Fruit fly (Drosophila melanogaster) whole organism, embryonic: ENCODE measurements around the gene Ptp69D.

Experiments
- Awh ChIP-seq: fragments of 200-800 bp; sonication (Bioruptor generic); IDR thresholded peaks from 2 replicates; pipeline ENCODE4, ENCODE4 v1.3.6; 2022; ENCODE audit warnings: missing biosample characterization, missing genetic modification characterization
- B-H2 ChIP-seq: fragments of 200-800 bp; sonication (Bioruptor generic); optimal IDR thresholded peaks from 2 replicates; lab custom pipeline; 2018; ENCODE audit warnings: missing biosample characterization, mild to moderate bottlenecking, missing genetic modification characterization
- CG10979 ChIP-seq: fragments of 200-800 bp; sonication (Bioruptor generic); optimal IDR thresholded peaks from 2 replicates; lab custom pipeline; 2018; ENCODE audit warnings: missing biosample characterization, mild to moderate bottlenecking, missing genetic modification characterization, moderate library complexity
- CG11085 ChIP-seq: fragments of 200-800 bp; sonication (Bioruptor generic); IDR thresholded peaks from 2 replicates; pipeline ENCODE4 v1.3.6; 2022; ENCODE audit warnings: missing biosample characterization, missing genetic modification characterization
- CG11456 ChIP-seq: fragments of 200-800 bp; sonication (Bioruptor generic); IDR thresholded peaks from 3 replicates; pipeline ENCODE4 v1.3.6; 2022; ENCODE audit warnings: missing biosample characterization, missing genetic modification characterization
- CG11695 ChIP-seq: fragments of 200-800 bp; sonication (Bioruptor generic); IDR thresholded peaks from 3 replicates; pipeline ENCODE4 v1.3.6; 2022; ENCODE audit warnings: missing biosample characterization, missing genetic modification characterization
- CG11723 ChIP-seq: fragments of 200-800 bp; sonication (Bioruptor generic); optimal IDR thresholded peaks from 2 replicates; lab custom pipeline; 2017; ENCODE audit warnings: missing biosample characterization, mild to moderate bottlenecking, missing genetic modification characterization
- CG12391 ChIP-seq: fragments of 200-800 bp; sonication (Bioruptor generic); optimal IDR thresholded peaks from 3 replicates; lab custom pipeline; 2018; ENCODE audit warnings: missing biosample characterization, mild to moderate bottlenecking, missing genetic modification characterization, moderate library complexity
- CG14014 ChIP-seq: fragments of 200-800 bp; sonication (Bioruptor generic); IDR thresholded peaks from 2 replicates; pipeline ENCODE4 v1.3.6; 2022; ENCODE audit warnings: missing biosample characterization, missing genetic modification characterization
- CG14050 ChIP-seq: fragments of 200-800 bp; sonication (Bioruptor generic); IDR thresholded peaks from 3 replicates; pipeline ENCODE4 v1.3.6; 2022; ENCODE audit warnings: missing biosample characterization, missing genetic modification characterization
- CG17802 ChIP-seq: fragments of 200-800 bp; sonication (Bioruptor generic); optimal IDR thresholded peaks from 2 replicates; lab custom pipeline; 2018; ENCODE audit warnings: missing biosample characterization, mild to moderate bottlenecking, missing genetic modification characterization, moderate library complexity
- CG2116 ChIP-seq: fragments of 200-800 bp; sonication (Bioruptor generic); optimal IDR thresholded peaks from 3 replicates; lab custom pipeline; 2018; ENCODE audit warnings: missing biosample characterization, mild to moderate bottlenecking, missing genetic modification characterization
- CG32532 ChIP-seq: fragments of 200-800 bp; sonication (Bioruptor generic); IDR thresholded peaks from 2 replicates; pipeline ENCODE4 v1.3.6; 2022; ENCODE audit warnings: missing biosample characterization, missing genetic modification characterization
- CG4282 ChIP-seq: fragments of 200-800 bp; sonication (Bioruptor generic); optimal IDR thresholded peaks from 2 replicates; lab custom pipeline; 2016; ENCODE audit warnings: missing biosample characterization, missing genetic modification characterization
- CG6654 ChIP-seq: fragments of 200-800 bp; sonication (Bioruptor generic); optimal IDR thresholded peaks from 2 replicates; lab custom pipeline; 2017; ENCODE audit warnings: missing biosample characterization, mild to moderate bottlenecking, missing genetic modification characterization
- CG6854 ChIP-seq: fragments of 200-800 bp; sonication (Bioruptor generic); optimal IDR thresholded peaks from 3 replicates; lab custom pipeline; 2017; ENCODE audit warnings: missing biosample characterization, mild to moderate bottlenecking, missing genetic modification characterization
- CG7357 ChIP-seq: fragments of 200-800 bp; sonication (Bioruptor generic); IDR thresholded peaks from 3 replicates; pipeline ENCODE4 v1.3.6; 2022; ENCODE audit warnings: missing biosample characterization, missing genetic modification characterization
- CG8281 ChIP-seq: fragments of 200-800 bp; sonication (Bioruptor generic); optimal IDR thresholded peaks from 2 replicates; lab custom pipeline; 2018; ENCODE audit warnings: missing biosample characterization, mild to moderate bottlenecking, missing genetic modification characterization, moderate library complexity
- CG9215 ChIP-seq: fragments of 200-800 bp; sonication (Bioruptor generic); IDR thresholded peaks from 2 replicates; pipeline ENCODE4 v1.3.6; 2022; ENCODE audit warnings: missing biosample characterization, missing genetic modification characterization
- Chrac-16 ChIP-seq: fragments of 200-800 bp; sonication (Bioruptor generic); optimal IDR thresholded peaks from 3 replicates; lab custom pipeline; 2016; ENCODE audit warnings: missing biosample characterization, missing genetic modification characterization
- D19A ChIP-seq: fragments of 200-800 bp; optimal IDR thresholded peaks from 3 replicates; lab custom pipeline; 2019; ENCODE audit warnings: missing biosample characterization, mild to moderate bottlenecking, missing genetic modification characterization, moderate library complexity
- Dek ChIP-seq: fragments of 200-800 bp; sonication (Bioruptor generic); optimal IDR thresholded peaks from 3 replicates; lab custom pipeline; 2019; ENCODE audit warnings: missing biosample characterization, mild to moderate bottlenecking, missing genetic modification characterization, moderate library complexity
- Doc3 ChIP-seq: fragments of 200-800 bp; sonication (Bioruptor generic); IDR thresholded peaks from 3 replicates; pipeline ENCODE4 v1.3.6; 2022; ENCODE audit warnings: missing biosample characterization, missing genetic modification characterization; ENCODE audit not compliant: partially characterized antibody
- H15 ChIP-seq: fragments of 200-800 bp; sonication (Bioruptor generic); IDR thresholded peaks from 3 replicates; pipeline ENCODE4 v1.3.6; 2022; ENCODE audit warnings: missing biosample characterization, missing genetic modification characterization
- HLH4C ChIP-seq: fragments of 200-800 bp; sonication (Bioruptor generic); IDR thresholded peaks from 3 replicates; pipeline ENCODE4 v1.3.6; 2022; ENCODE audit warnings: missing biosample characterization, missing genetic modification characterization; ENCODE audit not compliant: partially characterized antibody
- HLHmδ ChIP-seq: fragments of 200-800 bp; sonication (Bioruptor generic); optimal IDR thresholded peaks from 2 replicates; lab custom pipeline; 2018; ENCODE audit warnings: missing biosample characterization, mild to moderate bottlenecking, missing genetic modification characterization, moderate library complexity
- HmgD ChIP-seq: fragments of 200-800 bp; sonication (Bioruptor generic); optimal IDR thresholded peaks from 3 replicates; lab custom pipeline; 2016; ENCODE audit warnings: missing biosample characterization, missing genetic modification characterization
- Hr78 ChIP-seq, 2 experiments: fragments of 200-800 bp in 1 of 2; fragments of >200 bp in 1 of 2; sonication (Bioruptor generic) in 1 of 2; optimal IDR thresholded peaks; 2 replicates each; lab custom pipeline; 2017 to 2019; ENCODE audit warnings: missing biosample characterization in 2 of 2, missing genetic modification characterization in 2 of 2, mild to moderate bottlenecking in 1 of 2, moderate library complexity in 1 of 2
- Hsf ChIP-seq: fragments of 200-800 bp; sonication (Bioruptor generic); optimal IDR thresholded peaks from 3 replicates; lab custom pipeline; 2016; ENCODE audit warnings: missing biosample characterization, missing genetic modification characterization
- Meics ChIP-seq: fragments of 200-800 bp; sonication (Bioruptor generic); optimal IDR thresholded peaks from 2 replicates; lab custom pipeline; 2017; ENCODE audit warnings: missing biosample characterization, mild to moderate bottlenecking, missing genetic modification characterization
- Poxn ChIP-seq: fragments of 200-800 bp; sonication (Bioruptor generic); IDR thresholded peaks from 2 replicates; pipeline ENCODE4 v1.3.6; 2022; ENCODE audit warnings: missing biosample characterization, missing genetic modification characterization
- Sox100B ChIP-seq: fragments of 200-800 bp; sonication (Bioruptor generic); optimal IDR thresholded peaks from 3 replicates; lab custom pipeline; 2018; ENCODE audit warnings: missing biosample characterization, mild to moderate bottlenecking, missing genetic modification characterization
- Usf ChIP-seq: fragments of 200-800 bp; sonication (Bioruptor generic); optimal IDR thresholded peaks from 2 replicates; lab custom pipeline; 2017; ENCODE audit warnings: missing genotype, missing biosample characterization, missing genetic modification characterization
- Xbp1 ChIP-seq: fragments of 200-800 bp; sonication (Bioruptor generic); optimal IDR thresholded peaks from 3 replicates; lab custom pipeline; 2016; ENCODE audit warnings: missing biosample characterization, mild to moderate bottlenecking, missing genetic modification characterization
- az2 ChIP-seq: fragments of 200-800 bp; sonication (Bioruptor generic); optimal IDR thresholded peaks from 3 replicates; lab custom pipeline; 2016; ENCODE audit warnings: missing biosample characterization, missing genetic modification characterization
- corto ChIP-seq: fragments of 200-800 bp; sonication (Bioruptor generic); optimal IDR thresholded peaks from 2 replicates; lab custom pipeline; 2016; ENCODE audit warnings: missing biosample characterization, mild to moderate bottlenecking, missing genetic modification characterization, moderate library complexity
- croc ChIP-seq: fragments of 200-800 bp; sonication (Bioruptor generic); conservative IDR thresholded peaks from 3 replicates; pipeline ENCODE4 v1.3.6; 2022; ENCODE audit warnings: missing biosample characterization, missing genetic modification characterization
- cwo ChIP-seq: fragments of 200-800 bp; sonication (Bioruptor generic); optimal IDR thresholded peaks from 3 replicates; lab custom pipeline; 2017; ENCODE audit warnings: missing biosample characterization, missing genetic modification characterization, mild to moderate bottlenecking, moderate library complexity, missing genetic modification reagents
- dm ChIP-seq: fragments of 200-800 bp; sonication (Bioruptor generic); optimal IDR thresholded peaks from 3 replicates; lab custom pipeline; 2016; ENCODE audit warnings: missing biosample characterization, missing genetic modification characterization
- exex ChIP-seq: fragments of 200-800 bp; sonication (Bioruptor generic); optimal IDR thresholded peaks from 4 replicates; lab custom pipeline; 2018; ENCODE audit warnings: missing biosample characterization, mild to moderate bottlenecking, missing genetic modification characterization, moderate library complexity
- gfzf ChIP-seq: fragments of 200-800 bp; sonication (Bioruptor generic); optimal IDR thresholded peaks from 2 replicates; lab custom pipeline; 2016; ENCODE audit warnings: missing biosample characterization, mild to moderate bottlenecking, missing genetic modification characterization, moderate library complexity
- ham ChIP-seq: fragments of 200-800 bp; sonication (Bioruptor generic); IDR thresholded peaks from 2 replicates; pipeline ENCODE4 v1.3.6; 2022; ENCODE audit warnings: missing biosample characterization, missing genetic modification characterization
- ind ChIP-seq: fragments of 200-800 bp; sonication (Bioruptor generic); optimal IDR thresholded peaks from 3 replicates; lab custom pipeline; 2016; ENCODE audit warnings: missing biosample characterization, missing genetic modification characterization
- jumu ChIP-seq: fragments of 200-800 bp; sonication (Bioruptor generic); optimal IDR thresholded peaks from 3 replicates; lab custom pipeline; 2016; ENCODE audit warnings: missing biosample characterization, missing genetic modification characterization
- kni ChIP-seq: fragments of 200-800 bp; sonication (Bioruptor generic); optimal IDR thresholded peaks from 3 replicates; lab custom pipeline; 2017; ENCODE audit warnings: mild to moderate bottlenecking, missing biosample characterization, missing genetic modification reagents, missing genetic modification characterization
- odd ChIP-seq: fragments of 200-800 bp; sonication (Bioruptor generic); optimal IDR thresholded peaks from 2 replicates; lab custom pipeline; 2017; ENCODE audit warnings: missing biosample characterization, mild to moderate bottlenecking, missing genetic modification characterization
- p53 ChIP-seq: fragments of 200-800 bp; sonication (Bioruptor generic); optimal IDR thresholded peaks from 2 replicates; lab custom pipeline; 2016; ENCODE audit warnings: missing biosample characterization, missing genetic modification characterization
- pzg ChIP-seq: fragments of 200-800 bp; sonication (Bioruptor generic); optimal IDR thresholded peaks from 3 replicates; lab custom pipeline; 2018; ENCODE audit warnings: missing biosample characterization, mild to moderate bottlenecking, missing genetic modification characterization, moderate library complexity
- row ChIP-seq: fragments of 200-800 bp; sonication (Bioruptor generic); IDR thresholded peaks from 3 replicates; pipeline ENCODE4 v1.3.6; 2022; ENCODE audit warnings: missing biosample characterization, missing genetic modification characterization
- sisA ChIP-seq: fragments of 200-800 bp; sonication (Bioruptor generic); IDR thresholded peaks from 2 replicates; pipeline ENCODE4 v1.3.6; 2022; ENCODE audit warnings: missing biosample characterization, missing genetic modification characterization
- toy ChIP-seq: fragments of 200-800 bp; sonication (Bioruptor generic); IDR thresholded peaks from 2 replicates; pipeline ENCODE4 v1.3.6; 2022; ENCODE audit warnings: missing biosample characterization, missing genetic modification characterization
- usp ChIP-seq: fragments of >200 bp; optimal IDR thresholded peaks from 2 replicates; lab custom pipeline; 2017; ENCODE audit warnings: missing biosample characterization, missing genetic modification characterization

Gene Ptp69D

dm6 chr3L:12741608-12742007 is 6.9 kb downstream of the Ptp69D start, which contains the start of gene CG32112 (continued):
- no peak for TF ChIP-seq dm (GFP tag; lab: Kevin White, UChicago)
- no peak for TF ChIP-seq CG6854 (GFP tag; lab: Kevin White, UChicago)
- TF ChIP-seq CG14014: no peak
- no peak for TF ChIP-seq CG7357 (GFP tag; lab: Robert Waterston, UW)
- no peak for TF ChIP-seq B-H2 (GFP tag; lab: Kevin White, UChicago)
- no peak for TF ChIP-seq Poxn
- no peak for TF ChIP-seq p53
- no peak for TF ChIP-seq cwo (GFP tag; lab: Kevin White, UChicago)
- peak; percentile 54 for TF ChIP-seq pzg (GFP tag; lab: Kevin White, UChicago)
- TF ChIP-seq D19A: peak; percentile 13
- TF ChIP-seq gfzf (GFP tag; lab: Kevin White, UChicago): peak; percentile 26
- TF ChIP-seq exex: peak; percentile 17
- TF ChIP-seq CG11695 (GFP tag; lab: Robert Waterston, UW): no peak
- TF ChIP-seq HLH4C (GFP tag; lab: Robert Waterston, UW): peak; percentile 74
- no peak for TF ChIP-seq Usf (GFP tag; lab: Kevin White, UChicago)
- peak; percentile 47; the same call in 1 of the 3 replicates for TF ChIP-seq row
- no peak for TF ChIP-seq CG32532 (GFP tag; lab: Robert Waterston, UW)
- TF ChIP-seq CG10979: no peak
- TF ChIP-seq corto (GFP tag; lab: Kevin White, UChicago): no peak
- TF ChIP-seq CG11723: no peak
- TF ChIP-seq Hsf: peak; percentile 17
- TF ChIP-seq Hr78 (GFP tag; optimal IDR thresholded peaks at IDR 0.05; lab: Kevin White, UChicago): no peak
- no peak for TF ChIP-seq Awh (GFP tag; lab: Robert Waterston, UW)
- no peak for TF ChIP-seq jumu (GFP tag; lab: Kevin White, UChicago)
- no peak for TF ChIP-seq Xbp1 (GFP tag; lab: Kevin White, UChicago)
- no peak for TF ChIP-seq az2
- TF ChIP-seq CG14050 (GFP tag; lab: Robert Waterston, UW): no peak
- TF ChIP-seq CG12391 (tag; lab: Kevin White, UChicago): no peak
- no peak for TF ChIP-seq CG11456 (GFP tag; lab: Robert Waterston, UW)
- TF ChIP-seq CG6654 (GFP tag; lab: Kevin White, UChicago): no peak
- no peak for TF ChIP-seq ind (GFP tag; lab: Kevin White, UChicago)
- no peak for TF ChIP-seq odd (GFP tag; lab: Kevin White, UChicago)
- TF ChIP-seq sisA (GFP tag; lab: Robert Waterston, UW): no peak
- TF ChIP-seq Meics (GFP tag; lab: Kevin White, UChicago): no peak
- no peak for TF ChIP-seq CG11085 (GFP tag; lab: Robert Waterston, UW)
- no peak for TF ChIP-seq croc (GFP tag; lab: Robert Waterston, UW)
- no peak for TF ChIP-seq Dek (tag; lab: Kevin White, UChicago)
- TF ChIP-seq CG2116: peak; percentile 89
- peak; percentile 20 for TF ChIP-seq Chrac-16 (GFP tag; lab: Kevin White, UChicago)
- no peak for TF ChIP-seq CG4282 (GFP tag; lab: Kevin White, UChicago)
- TF ChIP-seq HmgD (GFP tag; lab: Kevin White, UChicago): no peak
- no peak for TF ChIP-seq H15 (GFP tag; lab: Robert Waterston, UW)
- TF ChIP-seq toy (GFP tag; lab: Robert Waterston, UW): no peak
- no peak for TF ChIP-seq CG9215 (GFP tag; lab: Robert Waterston, UW)
- peak; percentile 77 for TF ChIP-seq Doc3 (GFP tag; lab: Robert Waterston, UW)
- TF ChIP-seq CG8281 (tag; lab: Kevin White, UChicago): no peak
- no peak for TF ChIP-seq Sox100B (GFP tag; lab: Kevin White, UChicago)
- no peak for TF ChIP-seq kni (GFP tag; lab: Kevin White, UChicago)
- TF ChIP-seq ham: no peak
- TF ChIP-seq CG17802 (tag; lab: Kevin White, UChicago): no peak
- TF ChIP-seq HLHmδ (GFP tag; lab: Kevin White, UChicago): no peak
- no peak for TF ChIP-seq usp
